Worm (Caenorhabditis elegans) whole organism, late embryonic: Measurements from ENCODE around the gene acdh-7.

Source experiments
- C38D4.7 ChIP-seq: fragments of 200-800 bp; sonication (Bioruptor generic); optimal IDR thresholded peaks from 2 replicates; lab custom pipeline; 2018; ENCODE audit warnings: mild to moderate bottlenecking, missing genetic modification characterization, moderate library complexity, missing compliant biosample characterization
- F13H6.1 ChIP-seq: sonication (generic microtip); optimal IDR thresholded peaks from 2 replicates; lab custom pipeline; 2016; ENCODE audit warnings: missing genetic modification characterization, missing compliant biosample characterization
- K02D7.2 ChIP-seq: sonication (generic microtip); optimal IDR thresholded peaks from 2 replicates; lab custom pipeline; 2017; ENCODE audit warnings: mild to moderate bottlenecking, missing genetic modification characterization, missing compliant biosample characterization
- K09A11.1 ChIP-seq: sonication (generic microtip); optimal IDR thresholded peaks from 2 replicates; lab custom pipeline; 2017; ENCODE audit warnings: antibody characterized with exemption, mild to moderate bottlenecking, missing genetic modification characterization, missing compliant biosample characterization; ENCODE audit not compliant: insufficient read depth
- T23F11.4 ChIP-seq: fragments of 200-800 bp; sonication (Bioruptor generic); optimal IDR thresholded peaks from 2 replicates; lab custom pipeline; 2018; ENCODE audit warnings: mild to moderate bottlenecking, missing genetic modification characterization, missing compliant biosample characterization
- Y22D7AL.16 ChIP-seq: sonication (generic microtip); optimal IDR thresholded peaks from 2 replicates; lab custom pipeline; 2016; ENCODE audit warnings: missing genetic modification characterization, missing compliant biosample characterization
- ama-1 ChIP-seq: fragments of 150-350 bp; optimal IDR thresholded peaks from 2 replicates; lab custom pipeline; 2014
- ceh-18 ChIP-seq: sonication (generic microtip); optimal IDR thresholded peaks from 2 replicates; lab custom pipeline; 2016; ENCODE audit warnings: missing genetic modification characterization, missing compliant biosample characterization
- ceh-19 ChIP-seq: fragments of 200-800 bp; sonication (Bioruptor generic); optimal IDR thresholded peaks from 2 replicates; lab custom pipeline; 2018; ENCODE audit warnings: mild to moderate bottlenecking, missing genetic modification characterization, missing compliant biosample characterization
- ceh-2 ChIP-seq: sonication (generic microtip); optimal IDR thresholded peaks from 2 replicates; lab custom pipeline; 2016; ENCODE audit warnings: missing genotype, missing genetic modification characterization, missing compliant biosample characterization
- ceh-22 ChIP-seq: sonication (generic microtip); optimal IDR thresholded peaks from 2 replicates; lab custom pipeline; 2017; ENCODE audit warnings: missing biosample characterization, missing genetic modification characterization
- ceh-24 ChIP-seq: sonication (generic microtip); optimal IDR thresholded peaks from 2 replicates; lab custom pipeline; 2016; ENCODE audit warnings: mild to moderate bottlenecking, missing genetic modification characterization, missing compliant biosample characterization
- ceh-31 ChIP-seq: sonication (generic microtip); optimal IDR thresholded peaks from 2 replicates; lab custom pipeline; 2016; ENCODE audit warnings: missing genetic modification characterization, missing compliant biosample characterization
- ceh-34 ChIP-seq: sonication (generic microtip); optimal IDR thresholded peaks from 2 replicates; lab custom pipeline; 2016; ENCODE audit warnings: mild to moderate bottlenecking, missing genetic modification characterization, missing compliant biosample characterization
- ceh-45 ChIP-seq: fragments of 200-800 bp; sonication (Bioruptor generic); IDR thresholded peaks from 2 replicates; pipeline ENCODE4 v1.3.6; 2022; ENCODE audit warnings: missing genetic modification reagents, missing genetic modification characterization, missing compliant biosample characterization
- ceh-48 ChIP-seq: sonication (generic microtip); optimal IDR thresholded peaks from 2 replicates; lab custom pipeline; 2016; ENCODE audit warnings: missing genetic modification characterization, inconsistent platforms, missing compliant biosample characterization
- elt-2 ChIP-seq: sonication (generic microtip); optimal IDR thresholded peaks from 2 replicates; lab custom pipeline; 2016; ENCODE audit warnings: missing genetic modification reagents, missing genetic modification characterization, missing compliant biosample characterization
- elt-4 ChIP-seq: sonication (generic microtip); optimal IDR thresholded peaks from 2 replicates; lab custom pipeline; 2016; ENCODE audit warnings: missing genetic modification characterization, missing compliant biosample characterization
- ets-4 ChIP-seq: sonication (generic microtip); optimal IDR thresholded peaks from 2 replicates; lab custom pipeline; 2016; ENCODE audit warnings: missing genetic modification characterization, missing compliant biosample characterization
- eyg-1 ChIP-seq: sonication (generic microtip); optimal IDR thresholded peaks from 2 replicates; lab custom pipeline; 2016; ENCODE audit warnings: missing genotype, missing genetic modification characterization, missing compliant biosample characterization
- fkh-6 ChIP-seq: sonication (generic microtip); optimal IDR thresholded peaks from 2 replicates; lab custom pipeline; 2016; ENCODE audit warnings: missing genetic modification characterization, missing compliant biosample characterization
- gmeb-2 ChIP-seq: sonication (generic microtip); optimal IDR thresholded peaks from 2 replicates; lab custom pipeline; 2016; ENCODE audit warnings: missing genetic modification characterization, inconsistent platforms, missing compliant biosample characterization
- hlh-15 ChIP-seq: sonication (generic microtip); optimal IDR thresholded peaks from 2 replicates; lab custom pipeline; 2016; ENCODE audit warnings: missing genetic modification characterization, missing compliant biosample characterization
- hlh-30 ChIP-seq: sonication (generic microtip); optimal IDR thresholded peaks from 2 replicates; lab custom pipeline; 2017; ENCODE audit warnings: antibody characterized with exemption, missing genetic modification characterization, missing compliant biosample characterization; ENCODE audit not compliant: insufficient read depth
- hlh-6 ChIP-seq: sonication (generic microtip); optimal IDR thresholded peaks from 2 replicates; lab custom pipeline; 2016; ENCODE audit warnings: missing genotype, missing genetic modification characterization, missing compliant biosample characterization
- lim-6 ChIP-seq: sonication (generic microtip); optimal IDR thresholded peaks from 2 replicates; lab custom pipeline; 2016; ENCODE audit warnings: missing genetic modification characterization, missing compliant biosample characterization
- lin-11 ChIP-seq: fragments of 200-800 bp; sonication (Bioruptor generic); optimal IDR thresholded peaks from 2 replicates; lab custom pipeline; 2018; ENCODE audit warnings: mild to moderate bottlenecking, missing genetic modification characterization, missing compliant biosample characterization
- mec-3 ChIP-seq: sonication (generic microtip); optimal IDR thresholded peaks from 2 replicates; lab custom pipeline; 2016; ENCODE audit warnings: borderline replicate concordance, missing genetic modification characterization, missing compliant biosample characterization
- nfya-1 ChIP-seq: sonication (generic microtip); optimal IDR thresholded peaks from 2 replicates; lab custom pipeline; 2017; ENCODE audit warnings: missing genetic modification characterization, mild to moderate bottlenecking, missing compliant biosample characterization, antibody characterized with exemption, moderate library complexity
- nhr-11 ChIP-seq: fragments of 150-350 bp; optimal IDR thresholded peaks from 2 replicates; lab custom pipeline; 2014; ENCODE audit warnings: missing biosample characterization, missing genetic modification characterization
- nhr-232 ChIP-seq: sonication (generic microtip); optimal IDR thresholded peaks from 2 replicates; lab custom pipeline; 2016; ENCODE audit warnings: missing genetic modification characterization, missing compliant biosample characterization
- npax-4 ChIP-seq: sonication (generic microtip); optimal IDR thresholded peaks from 2 replicates; lab custom pipeline; 2016; ENCODE audit warnings: missing genetic modification characterization, missing compliant biosample characterization
- pag-3 ChIP-seq: sonication (generic microtip); optimal IDR thresholded peaks from 2 replicates; lab custom pipeline; 2016; ENCODE audit warnings: missing compliant biosample characterization, missing genetic modification characterization, borderline replicate concordance
- pax-1 ChIP-seq: fragments of 150-350 bp; optimal IDR thresholded peaks from 2 replicates; lab custom pipeline; 2014; ENCODE audit warnings: missing biosample characterization, missing genetic modification characterization
- pha-4 ChIP-seq: fragments of 150-350 bp; optimal IDR thresholded peaks from 2 replicates; lab custom pipeline; 2018; ENCODE audit warnings: missing biosample characterization, missing genetic modification reagents, missing genetic modification characterization
- pqm-1 ChIP-seq: sonication (generic microtip); optimal IDR thresholded peaks from 2 replicates; lab custom pipeline; 2016; ENCODE audit warnings: missing genetic modification characterization, missing compliant biosample characterization
- pros-1 ChIP-seq: fragments of 150-350 bp; optimal IDR thresholded peaks from 2 replicates; lab custom pipeline; 2014; ENCODE audit warnings: missing biosample characterization, missing genetic modification reagents, missing genetic modification characterization
- ref-2 ChIP-seq: sonication (generic microtip); optimal IDR thresholded peaks from 2 replicates; lab custom pipeline; 2016; ENCODE audit warnings: missing genetic modification characterization, missing compliant biosample characterization
- rnt-1 ChIP-seq: sonication (generic microtip); optimal IDR thresholded peaks from 2 replicates; lab custom pipeline; 2016; ENCODE audit warnings: missing genetic modification characterization, missing compliant biosample characterization
- sox-2 ChIP-seq: fragments of 200-800 bp; sonication (Bioruptor generic); IDR thresholded peaks from 2 replicates; pipeline ENCODE4 v1.3.6; 2022; ENCODE audit warnings: missing genetic modification reagents, missing genetic modification characterization, missing compliant biosample characterization
- syd-9 ChIP-seq: sonication (generic microtip); optimal IDR thresholded peaks from 2 replicates; lab custom pipeline; 2016; ENCODE audit warnings: mild to moderate bottlenecking, missing genetic modification characterization, moderate library complexity, missing compliant biosample characterization
- tbx-7 ChIP-seq: sonication (generic microtip); optimal IDR thresholded peaks from 2 replicates; lab custom pipeline; 2016; ENCODE audit warnings: missing genotype, missing genetic modification characterization, missing compliant biosample characterization
- unc-42 ChIP-seq: sonication (generic microtip); optimal IDR thresholded peaks from 2 replicates; lab custom pipeline; 2016; ENCODE audit warnings: missing genotype, missing genetic modification characterization, missing compliant biosample characterization
- unc-55 ChIP-seq: sonication (generic microtip); optimal IDR thresholded peaks from 2 replicates; lab custom pipeline; 2017; ENCODE audit warnings: missing biosample characterization, missing genetic modification reagents, missing genetic modification characterization
- zip-5 ChIP-seq: sonication (generic microtip); optimal IDR thresholded peaks from 2 replicates; lab custom pipeline; 2016; ENCODE audit warnings: missing genetic modification characterization, missing compliant biosample characterization

The acdh-7 gene

ce11 chrX:17234988-17235387 is 18.1 kb upstream of the acdh-7 start:
- TF ChIP-seq ceh-45 (no peak), tbx-7 (no peak), ceh-31 (tag; lab: Kevin White, UChicago) (no peak), ceh-24 (no peak), ama-1 (lab: Kevin White, UChicago) (no peak), nhr-232 (no peak), C38D4.7 (GFP tag; lab: Kevin White, UChicago) (no peak), pax-1 (tag; lab: Kevin White, UChicago) (no peak), ref-2 (tag; lab: Kevin White, UChicago) (no peak), syd-9 (no peak), Y22D7AL.16 (no peak), ceh-18 (tag; lab: Kevin White, UChicago) (no peak), sox-2 (no peak), nfya-1 (tag; lab: Kevin White, UChicago) (no peak), nhr-11 (tag; lab: Kevin White, UChicago) (no peak)

- TF ChIP-seq F13H6.1 (tag; lab: Kevin White, UChicago) (no peak), mec-3 (no peak), sox-2 (no peak), nhr-11 (tag; lab: Kevin White, UChicago) (no peak), ceh-22 (no peak), unc-42 (tag; lab: Kevin White, UChicago) (no peak), ceh-34 (tag; lab: Kevin White, UChicago) (no peak), nfya-1 (tag; lab: Kevin White, UChicago) (no peak), ceh-2 (no peak), ama-1 (lab: Kevin White, UChicago) (no peak)
- TF ChIP-seq, all 69 proteins: peak for 0
These were observed 14.4 kb upstream of the acdh-7 start, which contains the start of gene T25G12.3 for ce11 chrX:17231348-17231747. Gene T25G12.3 (plus strand): TSS chrX:17231648.

ce11 chrX:17230108-17230507 is 13.2 kb upstream of the acdh-7 start, which contains the start of gene T25G12.6:
Gene T25G12.6 (minus strand): TSS chrX:17230208.
- TF ChIP-seq hlh-15 (no peak), pag-3 (tag; lab: Kevin White, UChicago) (no peak), ceh-2 (no peak), elt-2 (tag; lab: Kevin White, UChicago) (no peak), pros-1 (tag; lab: Kevin White, UChicago) (no peak), ref-2 (tag; lab: Kevin White, UChicago) (no peak), ceh-18 (tag; lab: Kevin White, UChicago) (no peak), T23F11.4 (GFP tag; lab: Kevin White, UChicago) (no peak), ets-4 (tag; lab: Kevin White, UChicago) (no peak), eyg-1 (no peak), gmeb-2 (no peak), ceh-19 (no peak), zip-5 (tag; lab: Kevin White, UChicago) (no peak), K09A11.1 (tag; lab: Kevin White, UChicago) (no peak), rnt-1 (tag; lab: Kevin White, UChicago) (no peak), hlh-30 (tag; lab: Kevin White, UChicago) (no peak), pqm-1 (no peak), unc-55 (GFP tag; lab: Kevin White, UChicago) (no peak), tbx-7 (no peak)

- TF ChIP-seq T23F11.4 (GFP tag; lab: Kevin White, UChicago) (no peak), npax-4 (tag; lab: Kevin White, UChicago) (no peak), F13H6.1 (tag; lab: Kevin White, UChicago) (no peak), eyg-1 (no peak), ceh-48 (no peak), nhr-11 (tag; lab: Kevin White, UChicago) (no peak), pha-4 (no peak), mec-3 (no peak), lin-11 (tag; lab: Kevin White, UChicago) (no peak), ceh-31 (tag; lab: Kevin White, UChicago) (no peak), ceh-2 (no peak), fkh-6 (no peak), elt-4 (no peak), nfya-1 (tag; lab: Kevin White, UChicago) (no peak), hlh-6 (tag; lab: Kevin White, UChicago) (no peak), lim-6 (tag; lab: Kevin White, UChicago) (no peak), K02D7.2 (tag; lab: Kevin White, UChicago) (no peak)
These were observed 10.5 kb upstream of the acdh-7 start for ce11 chrX:17227376-17227775.
